Fruit fly (Drosophila melanogaster): ENCODE results near the gene Sid.

Sid gene

DNA sequence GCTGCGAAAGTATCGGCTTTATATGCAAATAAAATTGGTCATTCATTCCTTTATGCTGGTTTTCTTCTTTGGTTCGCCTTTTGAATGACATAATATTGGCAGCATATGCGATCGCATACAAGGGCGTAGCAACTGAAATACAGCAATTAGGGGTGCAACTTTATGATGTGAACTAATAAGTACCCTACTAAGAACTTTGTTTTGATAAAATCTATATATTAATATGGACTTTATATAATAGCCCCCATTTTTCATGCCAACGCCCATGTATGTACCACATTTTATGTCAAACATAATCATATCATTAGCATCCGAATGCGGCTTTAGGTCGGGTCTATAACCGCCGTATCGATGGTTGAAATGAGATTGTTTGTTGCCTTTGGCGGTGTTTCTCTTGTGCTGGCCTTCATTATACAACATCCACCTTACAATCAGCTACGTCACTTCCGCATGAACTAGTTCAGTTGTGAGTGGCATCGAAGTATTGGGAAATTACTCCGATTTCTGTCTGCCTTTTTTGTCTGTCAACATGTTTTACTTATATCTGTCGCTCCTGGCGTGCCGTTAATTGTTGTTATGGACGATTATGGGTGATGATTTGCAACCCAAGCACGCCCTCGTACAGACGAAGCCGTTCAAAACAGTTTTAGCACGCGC, 6.5 kb downstream of the Sid start (continued):
- TF ChIP-seq grn (GFP tag; optimal IDR thresholded peaks at IDR 0.05) (no peak), Bdp1 (GFP tag; optimal IDR thresholded peaks at IDR 0.05) (no peak), eyg (GFP tag; optimal IDR thresholded peaks at IDR 0.05) (no peak), Sox102F (GFP tag; optimal IDR thresholded peaks at IDR 0.05) (peak; percentile 64), gfzf (GFP tag; optimal IDR thresholded peaks at IDR 0.05) (no peak), NFAT (GFP tag; IDR thresholded peaks at IDR 0.05) (peak; percentile 57; the same call in 1 of the 2 replicates), prd (optimal IDR thresholded peaks at IDR 0.05) (no peak), prd (GFP tag; IDR thresholded peaks at IDR 0.05) (peak; percentile 63), Eip74EF (GFP tag; optimal IDR thresholded peaks at IDR 0.05) (peak in 1 of 2 experiments; percentile 93), scrt (GFP tag; optimal IDR thresholded peaks at IDR 0.05) (peak; percentile 13), CG17802 (tag; optimal IDR thresholded peaks at IDR 0.05) (no peak), Hmr (GFP tag; optimal IDR thresholded peaks at IDR 0.05) (peak; percentile 37), CG4328 (GFP tag; optimal IDR thresholded peaks at IDR 0.05) (no peak), E2f1 (GFP tag; IDR thresholded peaks at IDR 0.05) (peak; percentile 73), Six4 (GFP tag; optimal IDR thresholded peaks at IDR 0.05) (peak; percentile 4), CG7839 (tag; optimal IDR thresholded peaks at IDR 0.05) (peak; percentile 73), CG2129 (GFP tag; IDR thresholded peaks at IDR 0.05; ENCODE audit: partially characterized antibody) (no peak), CG10462 (GFP tag; optimal IDR thresholded peaks at IDR 0.05) (no peak), Atf-2 (GFP tag; optimal IDR thresholded peaks at IDR 0.05) (no peak), CG31224 (GFP tag; IDR thresholded peaks at IDR 0.05) (no peak), CG12299 (tag; optimal IDR thresholded peaks at IDR 0.05) (no peak), CG4617 (GFP tag; optimal IDR thresholded peaks at IDR 0.05; ENCODE audit: borderline replicate concordance) (no peak), CG3065 (GFP tag; optimal IDR thresholded peaks at IDR 0.05) (no peak), kay (GFP tag; optimal IDR thresholded peaks at IDR 0.05) (peak; percentile 30), CG34224 (GFP tag; IDR thresholded peaks at IDR 0.05; ENCODE audit: partially characterized antibody) (no peak), Mes4 (GFP tag; optimal IDR thresholded peaks at IDR 0.05) (no peak), Dek (tag; optimal IDR thresholded peaks at IDR 0.05) (peak; percentile 52), nom (GFP tag; optimal IDR thresholded peaks at IDR 0.05) (no peak), so (GFP tag; IDR thresholded peaks at IDR 0.05) (peak; percentile 41; the same call in 1 of the 3 replicates), Mrtf (GFP tag; IDR thresholded peaks at IDR 0.05) (peak; percentile 68; the same call in 1 of the 3 replicates), jing (GFP tag; optimal IDR thresholded peaks at IDR 0.05) (no peak), CG17385 (GFP tag; optimal IDR thresholded peaks at IDR 0.05) (peak; percentile 31), mam (GFP tag; optimal IDR thresholded peaks at IDR 0.05) (peak; percentile 21), bowl (GFP tag; IDR thresholded peaks at IDR 0.05) (no peak), CG3281 (GFP tag; optimal IDR thresholded peaks at IDR 0.05) (peak; percentile 38), lab (GFP tag; optimal IDR thresholded peaks at IDR 0.05) (peak; percentile 71), CG34376 (GFP tag; optimal IDR thresholded peaks at IDR 0.05) (no peak), Ada2b (GFP tag; IDR thresholded peaks at IDR 0.05) (peak; percentile 59), h (optimal IDR thresholded peaks at IDR 0.05) (no peak), gcm2 (GFP tag; optimal IDR thresholded peaks at IDR 0.05) (no peak), bbx (GFP tag; IDR thresholded peaks at IDR 0.05; ENCODE audit: partially characterized antibody) (no peak), Dip3 (GFP tag; optimal IDR thresholded peaks at IDR 0.05) (peak; percentile 43), CG15011 (GFP tag; optimal IDR thresholded peaks at IDR 0.05) (no peak), CG14667 (GFP tag; IDR thresholded peaks at IDR 0.05) (peak; percentile 27; the same call in 1 of the 2 replicates), CG15269 (tag; optimal IDR thresholded peaks at IDR 0.05) (peak; percentile 85), H2.0 (GFP tag; IDR thresholded peaks at IDR 0.05) (peak; percentile 64), slp2 (GFP tag; optimal IDR thresholded peaks at IDR 0.05) (no peak), BEAF-32 (GFP tag; optimal IDR thresholded peaks at IDR 0.05) (no peak), Ptx1 (GFP tag; IDR thresholded peaks at IDR 0.05) (peak; percentile 70), CG10959 (GFP tag; IDR thresholded peaks at IDR 0.05) (no peak)
